Fruit fly (Drosophila melanogaster) whole organism, embryonic: ENCODE measurements around the gene Ser.
A peak's percentile ranks its signal among the peaks of the same experiment; 100 is the strongest.

Experiments
- Bgb ChIP-seq: fragments of 200-800 bp; sonication (Bioruptor generic); IDR thresholded peaks from 2 replicates; pipeline ENCODE4 v1.3.6; 2022; ENCODE audit warnings: missing biosample characterization, missing genetic modification characterization; ENCODE audit not compliant: partially characterized antibody
- CG10979 ChIP-seq: fragments of 200-800 bp; sonication (Bioruptor generic); optimal IDR thresholded peaks from 2 replicates; lab custom pipeline; 2018; ENCODE audit warnings: missing biosample characterization, mild to moderate bottlenecking, missing genetic modification characterization, moderate library complexity
- CG11398 ChIP-seq: fragments of 200-800 bp; sonication (Bioruptor generic); optimal IDR thresholded peaks from 2 replicates; lab custom pipeline; 2016; ENCODE audit warnings: missing biosample characterization, missing genetic modification characterization
- CG12219 ChIP-seq: fragments of 200-800 bp; sonication (Bioruptor generic); optimal IDR thresholded peaks from 3 replicates; lab custom pipeline; 2018; ENCODE audit warnings: missing biosample characterization, mild to moderate bottlenecking, missing genetic modification characterization
- CG13894 ChIP-seq: fragments of 200-800 bp; sonication (Bioruptor generic); optimal IDR thresholded peaks from 3 replicates; lab custom pipeline; 2018; ENCODE audit warnings: missing biosample characterization, mild to moderate bottlenecking, missing genetic modification characterization, moderate library complexity
- CG14441 ChIP-seq: fragments of 200-800 bp; sonication (Bioruptor generic); IDR thresholded peaks from 2 replicates; pipeline ENCODE4 v1.3.6; 2022; ENCODE audit warnings: missing biosample characterization, missing genetic modification characterization
- CG14710 ChIP-seq: fragments of 200-800 bp; sonication (Bioruptor generic); optimal IDR thresholded peaks from 3 replicates; lab custom pipeline; 2019; ENCODE audit warnings: missing biosample characterization, mild to moderate bottlenecking, missing genetic modification characterization, moderate library complexity
- CG17912 ChIP-seq: fragments of 200-800 bp; sonication (Bioruptor generic); optimal IDR thresholded peaks from 2 replicates; lab custom pipeline; 2018; ENCODE audit warnings: missing biosample characterization, mild to moderate bottlenecking, missing genetic modification characterization
- CG18764 ChIP-seq: fragments of 200-800 bp; sonication (Bioruptor generic); optimal IDR thresholded peaks from 3 replicates; lab custom pipeline; 2016; ENCODE audit warnings: missing biosample characterization, missing genetic modification characterization
- CG34376 ChIP-seq: fragments of 200-800 bp; sonication (Bioruptor generic); optimal IDR thresholded peaks from 2 replicates; lab custom pipeline; 2018; ENCODE audit warnings: missing biosample characterization, mild to moderate bottlenecking, missing genetic modification characterization
- CG34422 ChIP-seq: fragments of 200-800 bp; sonication (Bioruptor generic); IDR thresholded peaks from 3 replicates; pipeline ENCODE4 v1.3.6; 2022; ENCODE audit warnings: missing biosample characterization, missing genetic modification characterization
- CG42726 ChIP-seq: fragments of 200-800 bp; sonication (Bioruptor generic); IDR thresholded peaks from 2 replicates; pipeline ENCODE4 v1.3.6; 2022; ENCODE audit warnings: missing biosample characterization, missing genetic modification characterization; ENCODE audit not compliant: partially characterized antibody
- CG4707 ChIP-seq: fragments of 200-800 bp; sonication (Bioruptor generic); optimal IDR thresholded peaks from 2 replicates; lab custom pipeline; 2018; ENCODE audit warnings: missing biosample characterization, mild to moderate bottlenecking, missing genetic modification characterization, moderate library complexity
- CG4854 ChIP-seq: fragments of 200-800 bp; sonication (Bioruptor generic); optimal IDR thresholded peaks from 2 replicates; lab custom pipeline; 2016; ENCODE audit warnings: missing biosample characterization, missing genetic modification characterization, inconsistent platforms
- CG5953 ChIP-seq: fragments of 200-800 bp; sonication (Bioruptor generic); IDR thresholded peaks from 2 replicates; pipeline ENCODE4 v1.3.6; 2022; ENCODE audit warnings: missing biosample characterization, missing genetic modification characterization
- CG6689 ChIP-seq: fragments of 200-800 bp; sonication (Bioruptor generic); IDR thresholded peaks from 2 replicates; pipeline ENCODE4 v1.3.6; 2022; ENCODE audit warnings: missing biosample characterization, missing genetic modification characterization
- CG6791 ChIP-seq: fragments of 200-800 bp; sonication (Bioruptor generic); IDR thresholded peaks from 3 replicates; pipeline ENCODE4 v1.3.6; 2022; ENCODE audit warnings: missing biosample characterization, missing genetic modification characterization; ENCODE audit not compliant: partially characterized antibody
- CG7786 ChIP-seq: fragments of 200-800 bp; sonication (Bioruptor generic); optimal IDR thresholded peaks from 2 replicates; lab custom pipeline; 2016; ENCODE audit warnings: missing biosample characterization, missing genetic modification characterization
- D ChIP-seq, 2 experiments: fragments of 200-800 bp in 1 of 2; fragments of >200 bp in 1 of 2; sonication (Bioruptor generic) in 1 of 2; optimal IDR thresholded peaks; 2 replicates in 1 of 2; 3 replicates in 1 of 2; lab custom pipeline; 2017; ENCODE audit warnings: mild to moderate bottlenecking in 1 of 2, missing biosample characterization in 1 of 2, missing genetic modification characterization in 1 of 2, missing genetic modification reagents in 1 of 2
- D19A ChIP-seq: fragments of 200-800 bp; optimal IDR thresholded peaks from 3 replicates; lab custom pipeline; 2019; ENCODE audit warnings: missing biosample characterization, mild to moderate bottlenecking, missing genetic modification characterization, moderate library complexity
- Ets97D ChIP-seq: fragments of 200-800 bp; sonication (Bioruptor generic); optimal IDR thresholded peaks from 3 replicates; lab custom pipeline; 2016; ENCODE audit warnings: missing biosample characterization, missing genetic modification characterization
- Fer2 ChIP-seq: fragments of 200-800 bp; sonication (Bioruptor generic); optimal IDR thresholded peaks from 2 replicates; lab custom pipeline; 2018; ENCODE audit warnings: missing biosample characterization, mild to moderate bottlenecking, missing genetic modification characterization, moderate library complexity
- GATAe ChIP-seq: fragments of 200-800 bp; sonication (Bioruptor generic); conservative IDR thresholded peaks from 2 replicates; pipeline ENCODE4 v1.3.6; 2022; ENCODE audit warnings: missing biosample characterization, missing genetic modification characterization
- HLH3B ChIP-seq: fragments of 200-800 bp; sonication (Bioruptor generic); IDR thresholded peaks from 2 replicates; pipeline ENCODE4 v1.3.6; 2022; ENCODE audit warnings: missing biosample characterization, missing genetic modification characterization
- Hmr ChIP-seq: fragments of 200-800 bp; sonication (Bioruptor generic); optimal IDR thresholded peaks from 3 replicates; lab custom pipeline; 2017; ENCODE audit warnings: mild to moderate bottlenecking, missing biosample characterization, missing genetic modification reagents, missing genetic modification characterization
- NC2α ChIP-seq: fragments of 200-800 bp; sonication (Bioruptor generic); optimal IDR thresholded peaks from 2 replicates; lab custom pipeline; 2016; ENCODE audit warnings: missing biosample characterization, missing genetic modification characterization
- Nf-YB ChIP-seq: fragments of 200-800 bp; sonication (Bioruptor generic); optimal IDR thresholded peaks from 3 replicates; lab custom pipeline; 2019; ENCODE audit warnings: missing biosample characterization, mild to moderate bottlenecking, missing genetic modification characterization, moderate library complexity
- Nf-YC ChIP-seq: fragments of 200-800 bp; optimal IDR thresholded peaks from 3 replicates; lab custom pipeline; 2019; ENCODE audit warnings: missing biosample characterization, mild to moderate bottlenecking, missing genetic modification characterization, moderate library complexity
- Oli ChIP-seq: fragments of 200-800 bp; sonication (Bioruptor generic); optimal IDR thresholded peaks from 2 replicates; lab custom pipeline; 2018; ENCODE audit warnings: missing biosample characterization, mild to moderate bottlenecking, missing genetic modification characterization, moderate library complexity
- Poxn ChIP-seq: fragments of 200-800 bp; sonication (Bioruptor generic); IDR thresholded peaks from 2 replicates; pipeline ENCODE4 v1.3.6; 2022; ENCODE audit warnings: missing biosample characterization, missing genetic modification characterization
- Side ChIP-seq: fragments of 200-800 bp; sonication (Bioruptor generic); optimal IDR thresholded peaks from 2 replicates; lab custom pipeline; 2016; ENCODE audit warnings: missing biosample characterization, missing genetic modification characterization
- Sin3A ChIP-seq: fragments of >200 bp; optimal IDR thresholded peaks from 2 replicates; lab custom pipeline; 2018
- Tbp ChIP-seq: fragments of >200 bp; optimal IDR thresholded peaks from 2 replicates; lab custom pipeline; 2018; ENCODE audit warnings: missing biosample characterization, missing genetic modification characterization
- amos ChIP-seq: fragments of 200-800 bp; sonication (Bioruptor generic); IDR thresholded peaks from 2 replicates; pipeline ENCODE4 v1.3.6; 2022; ENCODE audit warnings: missing biosample characterization, missing genetic modification characterization; ENCODE audit not compliant: partially characterized antibody
- bsh ChIP-seq, 2 experiments: fragments of 200-800 bp; sonication (Bioruptor generic); optimal IDR thresholded peaks; 2 replicates each; lab custom pipeline; 2017 to 2018; ENCODE audit warnings: mild to moderate bottlenecking in 2 of 2, missing biosample characterization in 2 of 2, missing genetic modification characterization in 2 of 2, moderate library complexity in 1 of 2
- dysf ChIP-seq: fragments of 200-800 bp; sonication (Bioruptor generic); IDR thresholded peaks from 3 replicates; pipeline ENCODE4 v1.3.6; 2022; ENCODE audit warnings: missing biosample characterization, missing genetic modification characterization
- emc ChIP-seq: fragments of 200-800 bp; sonication (Bioruptor generic); optimal IDR thresholded peaks from 2 replicates; lab custom pipeline; 2016; ENCODE audit warnings: missing biosample characterization, missing genetic modification characterization
- en ChIP-seq: fragments of 200-800 bp; sonication (Bioruptor generic); optimal IDR thresholded peaks from 2 replicates; lab custom pipeline; 2016; ENCODE audit warnings: missing biosample characterization, missing genetic modification characterization
- ftz-f1 ChIP-seq: fragments of 200-800 bp; sonication (Bioruptor generic); optimal IDR thresholded peaks from 2 replicates; lab custom pipeline; 2016; ENCODE audit warnings: missing biosample characterization, missing genetic modification characterization
- gem ChIP-seq: fragments of 200-800 bp; sonication (Bioruptor generic); optimal IDR thresholded peaks from 2 replicates; lab custom pipeline; 2019; ENCODE audit warnings: missing biosample characterization, mild to moderate bottlenecking, missing genetic modification characterization, moderate library complexity
- grn ChIP-seq: fragments of 200-800 bp; sonication (Bioruptor generic); optimal IDR thresholded peaks from 3 replicates; lab custom pipeline; 2017; ENCODE audit warnings: missing biosample characterization, missing genetic modification characterization
- her ChIP-seq: fragments of 200-800 bp; sonication (Bioruptor generic); optimal IDR thresholded peaks from 2 replicates; lab custom pipeline; 2016; ENCODE audit warnings: missing biosample characterization, missing genetic modification characterization
- otp ChIP-seq: fragments of 200-800 bp; sonication (Bioruptor generic); IDR thresholded peaks from 3 replicates; pipeline ENCODE4, ENCODE4 v1.3.6; 2022; ENCODE audit warnings: missing biosample characterization, missing genetic modification characterization
- pzg ChIP-seq: fragments of 200-800 bp; sonication (Bioruptor generic); optimal IDR thresholded peaks from 3 replicates; lab custom pipeline; 2018; ENCODE audit warnings: missing biosample characterization, mild to moderate bottlenecking, missing genetic modification characterization, moderate library complexity
- repo ChIP-seq: fragments of 200-800 bp; sonication (Bioruptor generic); optimal IDR thresholded peaks from 2 replicates; lab custom pipeline; 2016; ENCODE audit warnings: missing biosample characterization, missing genetic modification characterization
- run ChIP-seq: fragments of 200-800 bp; sonication (Bioruptor generic); optimal IDR thresholded peaks from 3 replicates; lab custom pipeline; 2018; ENCODE audit warnings: missing biosample characterization, mild to moderate bottlenecking, missing genetic modification characterization
- scrt ChIP-seq: fragments of 200-800 bp; sonication (Bioruptor generic); optimal IDR thresholded peaks from 2 replicates; lab custom pipeline; 2018; ENCODE audit warnings: missing biosample characterization, mild to moderate bottlenecking, missing genetic modification characterization, moderate library complexity
- sna ChIP-seq: fragments of 200-800 bp; sonication (Bioruptor generic); IDR thresholded peaks from 2 replicates; pipeline ENCODE4 v1.3.6; 2022; ENCODE audit warnings: missing biosample characterization, missing genetic modification characterization; ENCODE audit not compliant: partially characterized antibody
- ssp ChIP-seq: fragments of 200-800 bp; sonication (Bioruptor generic); IDR thresholded peaks from 2 replicates; pipeline ENCODE4 v1.3.6; 2022; ENCODE audit warnings: missing biosample characterization, missing genetic modification characterization
- wek ChIP-seq: fragments of 200-800 bp; sonication (Bioruptor generic); optimal IDR thresholded peaks from 3 replicates; lab custom pipeline; 2018; ENCODE audit warnings: missing biosample characterization, mild to moderate bottlenecking, missing genetic modification characterization, moderate library complexity

Ser gene

dm6 chr3R:27148812-27149769 is 45.0 kb downstream of the Ser start (continued):
- TF ChIP-seq Tbp (GFP tag; lab: Kevin White, UChicago) (no peak), gem (peak; percentile 60), bsh (GFP tag; optimal IDR thresholded peaks at IDR 0.05; lab: Kevin White, UChicago) (peak in 1 of 2 experiments; percentile 46), ssp (GFP tag; lab: Robert Waterston, UW) (no peak), D19A (tag; lab: Kevin White, UChicago) (peak; percentile 57), Sin3A (lab: Kevin White, UChicago) (no peak), CG34376 (GFP tag; lab: Kevin White, UChicago) (peak; percentile 38), CG7786 (no peak), CG17912 (GFP tag; lab: Kevin White, UChicago) (no peak), Hmr (GFP tag; lab: Kevin White, UChicago) (no peak), otp (GFP tag; lab: Robert Waterston, UW) (no peak), her (GFP tag; lab: Kevin White, UChicago) (no peak), ftz-f1 (peak; percentile 92), CG11398 (GFP tag; lab: Kevin White, UChicago) (no peak), en (no peak), CG4854 (GFP tag; lab: Kevin White, UChicago) (no peak), CG6689 (GFP tag; lab: Robert Waterston, UW) (no peak), Ets97D (GFP tag; lab: Kevin White, UChicago) (no peak), HLH3B (GFP tag; lab: Robert Waterston, UW) (no peak), CG12219 (GFP tag; lab: Kevin White, UChicago) (no peak), CG34422 (GFP tag; lab: Robert Waterston, UW) (no peak), run (tag; lab: Kevin White, UChicago) (peak; percentile 29), scrt (GFP tag; lab: Kevin White, UChicago) (no peak), Bgb (GFP tag; lab: Robert Waterston, UW) (no peak), CG10979 (peak; percentile 18), NC2α (no peak), D (optimal IDR thresholded peaks at IDR 0.05; lab: Kevin White, UChicago) (no peak), D (GFP tag; optimal IDR thresholded peaks at IDR 0.05; lab: Kevin White, UChicago) (peak; percentile 6), CG4707 (GFP tag; lab: Kevin White, UChicago) (no peak), Nf-YC (no peak), grn (peak; percentile 83), CG5953 (GFP tag; lab: Robert Waterston, UW) (no peak), repo (GFP tag; lab: Kevin White, UChicago) (no peak), wek (GFP tag; lab: Kevin White, UChicago) (no peak), Side (no peak), Poxn (GFP tag; lab: Robert Waterston, UW) (no peak), CG13894 (peak; percentile 32), Fer2 (tag; lab: Kevin White, UChicago) (no peak)

- TF ChIP-seq CG42726 (GFP tag; lab: Robert Waterston, UW) (no peak), Nf-YB (GFP tag; lab: Kevin White, UChicago) (no peak), Oli (tag; lab: Kevin White, UChicago) (no peak), emc (GFP tag; lab: Kevin White, UChicago) (no peak), GATAe (GFP tag; lab: Robert Waterston, UW) (no peak), CG14441 (GFP tag; lab: Robert Waterston, UW) (no peak), CG6791 (GFP tag; lab: Robert Waterston, UW) (peak; percentile 38; the same call in 1 of the 3 replicates), CG18764 (no peak), CG14710 (peak; percentile 4), amos (GFP tag; lab: Robert Waterston, UW) (no peak), sna (GFP tag; lab: Robert Waterston, UW) (no peak), gem (peak; percentile 37), pzg (GFP tag; lab: Kevin White, UChicago) (no peak), dysf (no peak)
Measured at dm6 chr3R:27139963-27140362, 54.1 kb downstream of the Ser start.
